Worm (Caenorhabditis elegans): ENCODE measurements around the gene srh-3.

- no peak for TF ChIP-seq nfya-1 (tag; optimal IDR thresholded peaks at IDR 0.05; ENCODE audit: insufficient read depth)
- TF ChIP-seq unc-62 (GFP tag; optimal IDR thresholded peaks at IDR 0.05), result no peak
- TF ChIP-seq elt-3 (tag; optimal IDR thresholded peaks at IDR 0.05), result no peak
- no peak for TF ChIP-seq nhr-77 (tag; optimal IDR thresholded peaks at IDR 0.05)
- TF ChIP-seq pqm-1 (tag; optimal IDR thresholded peaks at IDR 0.05), result no peak
- no peak for TF ChIP-seq egl-5 (tag; optimal IDR thresholded peaks at IDR 0.05)
- no peak for TF ChIP-seq ama-1 (optimal IDR thresholded peaks at IDR 0.05)
- no peak for TF ChIP-seq snpc-4 (tag; optimal IDR thresholded peaks at IDR 0.05)
- no peak for TF ChIP-seq nhr-28 (tag; optimal IDR thresholded peaks at IDR 0.05)
These were observed 38.5 kb upstream of the srh-3 start, which contains the start of gene alh-2 for ce11 chrV:1643886-1644285.

Data from whole organism, L3 larva.